Worm (Caenorhabditis elegans): Measurements from ENCODE around the gene rps-23.

rps-23 gene

ce11 chrIV:12438359-12438758 lies 47.5 kb upstream of the rps-23 start, which contains the start of gene clec-185:
Gene clec-185, plus strand, starts transcription at chrIV:12438659.
- no peak for TF ChIP-seq nhr-11 (tag; optimal IDR thresholded peaks at IDR 0.05)
- no peak for TF ChIP-seq alr-1 (tag; optimal IDR thresholded peaks at IDR 0.05)
- no peak for TF ChIP-seq lin-11 (tag; optimal IDR thresholded peaks at IDR 0.05)
- TF ChIP-seq ztf-4 (tag; optimal IDR thresholded peaks at IDR 0.05): no peak
- no peak for TF ChIP-seq snpc-4 (tag; optimal IDR thresholded peaks at IDR 0.05)
- TF ChIP-seq ama-1 (optimal IDR thresholded peaks at IDR 0.05): no peak
- no peak for TF ChIP-seq nhr-12 (tag; optimal IDR thresholded peaks at IDR 0.05)
- no peak for TF ChIP-seq lin-13 (GFP tag; optimal IDR thresholded peaks at IDR 0.05)
- TF ChIP-seq lin-39 (tag; optimal IDR thresholded peaks at IDR 0.05): no peak
- TF ChIP-seq Y55F3AM.14 (GFP tag; optimal IDR thresholded peaks at IDR 0.05): no peak

- TF ChIP-seq R02D3.7 (tag; optimal IDR thresholded peaks at IDR 0.05): no peak
- peak; percentile 83 for TF ChIP-seq fos-1 (tag; optimal IDR thresholded peaks at IDR 0.05)
- TF ChIP-seq crh-2 (tag; optimal IDR thresholded peaks at IDR 0.05): peak; percentile 36
Observed at ce11 chrIV:12435442-12435841, 44.6 kb upstream of the rps-23 start, which contains the start of gene irg-4. Gene irg-4, plus strand, starts transcription at chrIV:12435833.

DNA sequence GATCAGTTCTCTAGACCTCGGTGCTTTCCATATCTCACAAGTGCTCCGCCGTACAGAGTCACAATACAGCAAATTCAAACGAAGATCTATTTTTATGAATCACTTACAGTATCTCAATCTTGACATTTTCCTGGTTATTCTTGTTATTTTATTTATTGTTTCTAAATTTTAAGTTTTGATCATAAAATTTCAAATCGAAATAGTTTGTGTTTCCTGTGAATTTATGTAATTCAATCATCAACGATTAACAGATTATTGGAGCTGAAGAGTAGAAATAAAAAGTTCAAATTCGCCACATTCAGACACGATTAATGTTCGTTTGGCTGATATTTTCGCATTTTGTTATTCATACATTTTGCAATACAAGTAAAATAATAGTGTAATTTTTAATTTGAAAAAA lies 41.5 kb upstream of the rps-23 start, which contains the start of gene clec-184:
clec-184 (plus strand) TSS at position 301 of the 400 bp plus-strand sequence.
- TF ChIP-seq crh-2 (tag; optimal IDR thresholded peaks at IDR 0.05): no peak
- TF ChIP-seq unc-39 (tag; optimal IDR thresholded peaks at IDR 0.05): no peak
- TF ChIP-seq nhr-77 (tag; optimal IDR thresholded peaks at IDR 0.05): no peak
- no peak for TF ChIP-seq mbf-1 (tag; optimal IDR thresholded peaks at IDR 0.05)
- no peak for TF ChIP-seq nhr-237 (tag; optimal IDR thresholded peaks at IDR 0.05)
- no peak for TF ChIP-seq mab-5 (tag; optimal IDR thresholded peaks at IDR 0.05)
- no peak for TF ChIP-seq nhr-21 (tag; optimal IDR thresholded peaks at IDR 0.05)
- TF ChIP-seq nhr-23 (tag; optimal IDR thresholded peaks at IDR 0.05): no peak
- no peak for TF ChIP-seq unc-55 (GFP tag; optimal IDR thresholded peaks at IDR 0.05)
- TF ChIP-seq sma-3 (GFP tag; optimal IDR thresholded peaks at IDR 0.05): no peak
- TF ChIP-seq C34F6.9 (tag; optimal IDR thresholded peaks at IDR 0.05): no peak
- TF ChIP-seq ztf-1 (GFP tag; conservative IDR thresholded peaks at IDR 0.05): no peak
- no peak for TF ChIP-seq nhr-12 (tag; optimal IDR thresholded peaks at IDR 0.05)
- no peak for TF ChIP-seq ceh-16 (tag; optimal IDR thresholded peaks at IDR 0.05)
- no peak for TF ChIP-seq mdl-1 (tag; optimal IDR thresholded peaks at IDR 0.05)
- TF ChIP-seq aly-2 (tag; optimal IDR thresholded peaks at IDR 0.05): no peak

- TF ChIP-seq sem-4 (tag; optimal IDR thresholded peaks at IDR 0.05) (no peak), unc-55 (GFP tag; optimal IDR thresholded peaks at IDR 0.05) (no peak)
Observed at ce11 chrIV:12431755-12432154, 40.9 kb upstream of the rps-23 start.

DNA sequence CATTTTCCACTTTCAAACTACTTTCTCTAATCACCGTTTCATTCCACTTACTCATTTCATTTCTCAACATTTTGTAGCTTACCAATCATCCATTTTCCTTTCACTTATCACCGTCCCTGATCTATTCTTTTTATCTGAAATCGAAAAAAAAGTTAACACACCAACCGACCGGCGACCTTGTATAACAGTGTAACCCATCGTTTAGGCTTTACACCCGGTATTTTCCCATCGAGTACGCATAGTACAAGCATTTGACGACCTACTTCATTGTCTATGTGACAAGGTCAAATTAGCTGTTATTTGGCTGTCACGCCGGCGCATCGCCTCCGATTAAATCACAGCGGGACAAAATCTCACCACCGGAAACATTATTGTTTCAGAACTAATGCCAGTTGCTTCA lies 38.7 kb upstream of the rps-23 start:
- no peak for TF ChIP-seq mdl-1 (tag; optimal IDR thresholded peaks at IDR 0.05)
- TF ChIP-seq ceh-16 (tag; optimal IDR thresholded peaks at IDR 0.05): no peak
- TF ChIP-seq ztf-11 (tag; optimal IDR thresholded peaks at IDR 0.05): no peak
- TF ChIP-seq unc-39 (tag; optimal IDR thresholded peaks at IDR 0.05): no peak
- TF ChIP-seq F13H6.1 (tag; optimal IDR thresholded peaks at IDR 0.05): no peak
- TF ChIP-seq ZK546.5 (tag; optimal IDR thresholded peaks at IDR 0.05): no peak
- TF ChIP-seq nhr-10 (tag; optimal IDR thresholded peaks at IDR 0.05): no peak
- TF ChIP-seq nhr-12 (tag; optimal IDR thresholded peaks at IDR 0.05): no peak
- TF ChIP-seq blmp-1 (tag; optimal IDR thresholded peaks at IDR 0.05; ENCODE audit: insufficient read depth): peak; percentile 81
- no peak for TF ChIP-seq ama-1 (optimal IDR thresholded peaks at IDR 0.05)
- TF ChIP-seq nhr-25 (tag; optimal IDR thresholded peaks at IDR 0.05): peak; percentile 66

- no peak for TF ChIP-seq mbf-1 (tag; optimal IDR thresholded peaks at IDR 0.05)
- TF ChIP-seq nhr-237 (tag; optimal IDR thresholded peaks at IDR 0.05): no peak
- TF ChIP-seq unc-62 (GFP tag; optimal IDR thresholded peaks at IDR 0.05): no peak
- no peak for TF ChIP-seq elt-3 (tag; optimal IDR thresholded peaks at IDR 0.05)
- no peak for TF ChIP-seq skn-1 (tag; optimal IDR thresholded peaks at IDR 0.05)
Observed at ce11 chrIV:12428467-12428866, 37.6 kb upstream of the rps-23 start, which contains the start of gene col-130. Gene col-130, minus strand, starts transcription at chrIV:12428516.
